Fruit fly (Drosophila melanogaster) S2 (cell line): ENCODE measurements around the gene Or85a.

ENCODE experiments used
- CG8478 ChIP-seq: fragments of >200 bp; optimal IDR thresholded peaks from 2 replicates; lab custom pipeline; 2018
- CTCF ChIP-seq, 2 experiments: fragments of >200 bp; optimal IDR thresholded peaks; 2 replicates each; lab custom pipeline; 2018

DNA sequence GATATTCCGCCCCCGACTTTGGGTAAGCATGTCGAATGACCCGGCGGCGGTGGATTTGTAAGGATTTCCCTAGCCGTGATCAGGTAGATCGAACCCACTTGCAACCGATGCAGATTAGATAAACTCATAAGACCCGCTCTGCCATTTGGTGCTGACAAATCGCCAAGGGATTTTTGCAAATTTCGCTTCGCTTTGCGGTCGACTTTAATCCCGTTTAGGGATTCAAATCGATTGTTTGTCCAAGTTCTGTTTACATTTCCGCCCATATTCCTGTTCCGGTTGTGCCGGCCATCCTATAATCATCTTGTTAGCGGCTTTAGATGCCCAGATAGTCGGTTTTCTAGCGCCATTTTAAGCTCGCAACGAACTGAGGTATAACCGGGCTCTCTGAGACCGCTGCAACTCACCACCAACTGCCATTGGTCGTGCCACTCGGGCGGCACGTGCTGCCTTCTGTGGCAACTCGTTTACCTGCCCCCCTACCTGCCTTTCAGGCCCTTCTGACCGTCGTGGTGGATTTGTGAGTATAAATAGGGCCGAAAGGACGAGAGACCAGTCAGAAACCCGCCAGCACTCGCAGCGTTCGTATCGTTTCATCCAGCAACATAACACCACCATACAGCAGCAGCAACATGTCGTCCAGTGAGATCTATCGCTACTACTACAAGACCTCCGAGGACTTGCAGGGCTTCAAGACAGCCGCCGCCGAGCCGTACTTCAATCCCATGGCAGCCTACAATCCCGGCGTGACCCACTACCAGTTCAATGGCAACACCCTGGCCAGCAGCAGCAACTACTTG, 43.9 kb upstream of the Or85a start, which contains the start of gene ato:
- TF ChIP-seq CG8478 (lab: Kevin White, UChicago) (no peak), CTCF (optimal IDR thresholded peaks at IDR 0.05; lab: Kevin White, UChicago) (no peak)
